Worm (Caenorhabditis elegans) whole organism, L3 larva: ENCODE data around the gene K08B12.1.

Experiments used
- R02D3.7 ChIP-seq: fragments of 150-350 bp; optimal IDR thresholded peaks from 2 replicates; lab custom pipeline; 2014; ENCODE audit warnings: missing biosample characterization, missing genetic modification characterization
- ZK546.5 ChIP-seq: sonication (generic microtip); optimal IDR thresholded peaks from 2 replicates; lab custom pipeline; 2017; ENCODE audit warnings: missing biosample characterization, missing genetic modification characterization
- ama-1 ChIP-seq: fragments of 150-350 bp; optimal IDR thresholded peaks from 2 replicates; lab custom pipeline; 2018
- ceh-16 ChIP-seq: sonication (generic microtip); optimal IDR thresholded peaks from 2 replicates; lab custom pipeline; 2017; ENCODE audit warnings: missing biosample characterization, missing genetic modification characterization
- ceh-9 ChIP-seq: sonication (generic microtip); optimal IDR thresholded peaks from 2 replicates; lab custom pipeline; 2018; ENCODE audit warnings: missing biosample characterization, missing genetic modification characterization
- daf-12 ChIP-seq: fragments of 150-350 bp; optimal IDR thresholded peaks from 2 replicates; lab custom pipeline; 2014; ENCODE audit warnings: missing biosample characterization, missing genetic modification reagents, missing genetic modification characterization
- egl-27 ChIP-seq: sonication (generic microtip); optimal IDR thresholded peaks from 4 replicates; lab custom pipeline; 2017; ENCODE audit warnings: missing biosample characterization, missing genetic modification reagents, missing genetic modification characterization
- egl-5 ChIP-seq: fragments of 150-350 bp; optimal IDR thresholded peaks from 2 replicates; lab custom pipeline; 2017; ENCODE audit warnings: missing biosample characterization, missing genetic modification reagents, missing genetic modification characterization, inconsistent platforms
- elt-1 ChIP-seq: fragments of 150-350 bp; optimal IDR thresholded peaks from 2 replicates; lab custom pipeline; 2014; ENCODE audit warnings: missing biosample characterization, missing genetic modification characterization
- elt-2 ChIP-seq: sonication (generic microtip); optimal IDR thresholded peaks from 2 replicates; lab custom pipeline; 2016; ENCODE audit warnings: missing genetic modification reagents, mild to moderate bottlenecking, missing genetic modification characterization, missing compliant biosample characterization
- elt-3 ChIP-seq, 3 experiments: fragments of 150-350 bp in 1 of 3; sonication (generic microtip) in 2 of 3; optimal IDR thresholded peaks; 2 replicates in 2 of 3; 4 replicates in 1 of 3; lab custom pipeline; 2014 to 2017; ENCODE audit warnings: missing biosample characterization in 3 of 3, missing genetic modification characterization in 3 of 3
- eor-1 ChIP-seq, 2 experiments: fragments of 150-350 bp; optimal IDR thresholded peaks; 2 replicates each; lab custom pipeline; 2014 to 2018; ENCODE audit warnings: missing biosample characterization in 2 of 2, missing genetic modification characterization in 2 of 2
- fkh-10 ChIP-seq: sonication (generic microtip); optimal IDR thresholded peaks from 2 replicates; lab custom pipeline; 2017; ENCODE audit warnings: missing biosample characterization, missing genetic modification reagents, missing genetic modification characterization
- fkh-2 ChIP-seq: fragments of 150-350 bp; optimal IDR thresholded peaks from 2 replicates; lab custom pipeline; 2014; ENCODE audit warnings: missing biosample characterization, missing genetic modification reagents, missing genetic modification characterization
- fos-1 ChIP-seq: fragments of 150-350 bp; optimal IDR thresholded peaks from 2 replicates; lab custom pipeline; 2014; ENCODE audit warnings: missing biosample characterization, missing genetic modification characterization
- hmg-11 ChIP-seq: sonication (generic microtip); optimal IDR thresholded peaks from 2 replicates; lab custom pipeline; 2016; ENCODE audit warnings: missing genetic modification characterization, missing compliant biosample characterization
- jun-1 ChIP-seq: fragments of 150-350 bp; optimal IDR thresholded peaks from 2 replicates; lab custom pipeline; 2014; ENCODE audit warnings: missing biosample characterization, missing genetic modification reagents, missing genetic modification characterization
- lin-15B ChIP-seq: fragments of 150-350 bp; optimal IDR thresholded peaks from 2 replicates; lab custom pipeline; 2014; ENCODE audit warnings: missing biosample characterization, missing genetic modification characterization
- lin-39 ChIP-seq: fragments of 150-350 bp; optimal IDR thresholded peaks from 2 replicates; lab custom pipeline; 2018; ENCODE audit warnings: missing biosample characterization, missing genetic modification reagents, missing genetic modification characterization
- lsy-12 ChIP-seq: sonication (generic microtip); optimal IDR thresholded peaks from 2 replicates; lab custom pipeline; 2016; ENCODE audit warnings: mild to moderate bottlenecking, missing genetic modification characterization, missing compliant biosample characterization
- mdl-1 ChIP-seq: fragments of 150-350 bp; optimal IDR thresholded peaks from 2 replicates; lab custom pipeline; 2014; ENCODE audit warnings: missing biosample characterization, missing genetic modification characterization
- mml-1 ChIP-seq: fragments of 150-350 bp; sonication (generic microtip); optimal IDR thresholded peaks from 3 replicates; lab custom pipeline; 2014; ENCODE audit warnings: missing biosample characterization, missing genetic modification characterization
- nfya-1 ChIP-seq: sonication (generic microtip); optimal IDR thresholded peaks from 2 replicates; lab custom pipeline; 2017; ENCODE audit warnings: missing genetic modification characterization, mild to moderate bottlenecking, missing compliant biosample characterization, antibody characterized with exemption, moderate library complexity; ENCODE audit not compliant: insufficient read depth
- nhr-11 ChIP-seq: fragments of 150-350 bp; optimal IDR thresholded peaks from 2 replicates; lab custom pipeline; 2014; ENCODE audit warnings: missing biosample characterization, missing genetic modification characterization
- nhr-23 ChIP-seq: fragments of 150-350 bp; optimal IDR thresholded peaks from 2 replicates; lab custom pipeline; 2014; ENCODE audit warnings: missing biosample characterization, missing genetic modification reagents, missing genetic modification characterization
- nhr-237 ChIP-seq: fragments of 150-350 bp; optimal IDR thresholded peaks from 2 replicates; lab custom pipeline; 2014; ENCODE audit warnings: missing biosample characterization, missing genetic modification characterization
- nhr-28 ChIP-seq: fragments of 150-350 bp; optimal IDR thresholded peaks from 2 replicates; lab custom pipeline; 2014; ENCODE audit warnings: missing biosample characterization, missing genetic modification characterization
- nhr-67 ChIP-seq: fragments of 150-350 bp; optimal IDR thresholded peaks from 2 replicates; lab custom pipeline; 2014; ENCODE audit warnings: missing biosample characterization, missing genetic modification characterization
- nhr-76 ChIP-seq: fragments of 150-350 bp; sonication (generic microtip); optimal IDR thresholded peaks from 5 replicates; lab custom pipeline; 2014; ENCODE audit warnings: missing biosample characterization, missing genetic modification characterization
- nhr-77 ChIP-seq: fragments of 150-350 bp; optimal IDR thresholded peaks from 2 replicates; lab custom pipeline; 2014; ENCODE audit warnings: missing biosample characterization, missing genetic modification characterization
- pha-4 ChIP-seq: fragments of 150-350 bp; optimal IDR thresholded peaks from 2 replicates; lab custom pipeline; 2014; ENCODE audit warnings: missing biosample characterization, missing genetic modification reagents, missing genetic modification characterization
- pqm-1 ChIP-seq: fragments of 150-350 bp; optimal IDR thresholded peaks from 2 replicates; lab custom pipeline; 2017; ENCODE audit warnings: missing biosample characterization, missing genetic modification characterization, inconsistent platforms
- sea-2 ChIP-seq: fragments of 150-350 bp; sonication (generic microtip); optimal IDR thresholded peaks from 4 replicates; lab custom pipeline; 2014; ENCODE audit warnings: missing biosample characterization, missing genetic modification reagents, missing genetic modification characterization
- skn-1 ChIP-seq: fragments of 150-350 bp; optimal IDR thresholded peaks from 2 replicates; lab custom pipeline; 2014; ENCODE audit warnings: missing biosample characterization, missing genetic modification characterization
- snpc-4 ChIP-seq: fragments of 150-350 bp; optimal IDR thresholded peaks from 2 replicates; lab custom pipeline; 2014; ENCODE audit warnings: missing biosample characterization, missing genetic modification characterization
- unc-39 ChIP-seq: sonication (generic microtip); optimal IDR thresholded peaks from 4 replicates; lab custom pipeline; 2017; ENCODE audit warnings: missing biosample characterization, missing genetic modification characterization
- unc-62 ChIP-seq: fragments of 150-350 bp; sonication (generic microtip); optimal IDR thresholded peaks from 4 replicates; lab custom pipeline; 2014; ENCODE audit warnings: missing biosample characterization, missing genetic modification reagents, missing genetic modification characterization
- zag-1 ChIP-seq: fragments of 150-350 bp; optimal IDR thresholded peaks from 2 replicates; lab custom pipeline; 2014; ENCODE audit warnings: missing biosample characterization, missing genetic modification characterization

The K08B12.1 gene

DNA sequence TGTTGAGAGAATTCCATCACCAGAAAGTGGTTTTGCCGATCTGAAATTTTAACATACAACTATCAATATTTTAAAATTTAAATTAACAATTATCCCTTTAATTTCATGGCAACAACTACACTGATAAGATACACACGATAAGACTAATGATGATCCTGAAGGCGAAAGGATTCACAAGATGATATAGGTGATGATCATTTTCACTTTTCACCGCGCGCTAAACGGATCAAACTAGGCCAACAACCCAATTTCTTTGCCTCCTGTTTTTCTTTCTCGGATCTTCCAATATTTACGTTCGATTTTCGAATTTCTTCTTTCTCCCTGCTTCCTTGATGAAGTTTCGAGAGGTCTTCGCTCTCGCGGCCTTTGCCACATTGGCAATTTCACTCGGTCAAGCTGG lies at the start of gene K08B12.1:
K08B12.1 (plus strand) TSS at position 229 of the 400 bp plus-strand sequence.
- TF ChIP-seq nhr-23 (tag; lab: Kevin White, UChicago) (peak; percentile 68), hmg-11 (tag; lab: Kevin White, UChicago) (no peak)

DNA sequence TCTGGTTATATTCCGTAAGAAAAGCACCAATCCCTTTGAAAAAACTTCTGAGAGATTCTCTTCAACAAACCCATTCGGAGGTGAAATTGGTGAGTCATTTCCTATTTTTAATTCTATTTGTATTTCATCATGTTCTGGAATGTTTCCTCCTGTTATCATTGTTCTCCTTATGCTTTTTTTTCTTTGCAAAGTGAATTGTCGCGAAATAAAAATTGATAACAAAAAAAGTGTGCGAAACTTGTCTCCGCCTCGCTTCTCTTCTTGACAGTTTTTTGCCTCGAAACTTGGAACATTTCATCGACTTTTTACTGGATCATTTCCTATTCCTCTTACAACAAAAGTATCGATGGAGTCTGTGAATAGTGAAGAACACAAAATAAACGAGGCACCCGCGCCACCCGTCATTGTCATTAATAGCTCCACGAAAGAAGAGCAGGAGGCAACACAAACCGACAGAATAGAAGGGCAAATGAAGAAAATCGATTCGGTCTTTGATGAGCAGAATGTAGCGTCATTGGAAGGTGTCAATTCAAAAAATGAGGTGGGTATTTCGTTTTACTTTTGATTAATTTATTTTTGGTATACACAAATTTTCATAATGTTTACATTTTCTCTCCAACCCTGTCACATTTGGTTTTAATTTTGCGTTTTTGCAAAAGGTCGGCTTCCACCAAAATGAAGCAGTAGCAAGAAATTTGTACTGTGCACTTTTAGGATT lies 49.1 kb upstream of the K08B12.1 start:
- TF ChIP-seq elt-2 (tag; lab: Kevin White, UChicago): peak; percentile 64
- TF ChIP-seq sea-2 (GFP tag; lab: Kevin White, UChicago): no peak

- TF ChIP-seq nfya-1 (tag; lab: Kevin White, UChicago): peak; percentile 32
- TF ChIP-seq jun-1 (tag; lab: Kevin White, UChicago): peak; percentile 26
- no peak for TF ChIP-seq zag-1
- peak; percentile 77 for TF ChIP-seq elt-2 (tag; lab: Kevin White, UChicago)
- TF ChIP-seq pha-4 (tag; lab: Kevin White, UChicago): peak; percentile 58
- no peak for TF ChIP-seq sea-2 (GFP tag; lab: Kevin White, UChicago)
- TF ChIP-seq pqm-1: peak; percentile 86
These were observed 47.7 kb upstream of the K08B12.1 start for ce11 chrV:6211509-6211908.

DNA sequence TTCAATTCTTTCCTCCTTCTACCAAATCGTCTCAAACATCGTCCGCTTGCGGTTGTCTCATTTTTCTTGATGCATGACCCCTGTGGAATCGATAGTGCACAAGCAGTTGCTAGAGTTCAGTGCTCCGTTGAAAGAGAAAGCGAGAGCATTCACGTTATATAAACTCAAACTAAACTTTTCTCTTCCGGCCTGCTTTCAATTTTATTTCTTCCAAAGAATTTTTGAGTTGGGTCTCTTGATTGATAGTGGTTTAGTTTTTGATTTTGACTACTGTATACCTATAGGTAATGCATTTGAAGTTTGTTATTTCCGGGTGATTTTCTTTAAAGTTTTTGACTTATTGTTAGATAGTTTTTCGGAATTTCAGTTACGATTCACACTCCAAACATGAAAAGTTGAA lies 46.6 kb upstream of the K08B12.1 start:
- TF ChIP-seq mml-1 (tag; lab: Kevin White, UChicago) (no peak), snpc-4 (tag; lab: Kevin White, UChicago) (no peak), nhr-67 (tag; lab: Kevin White, UChicago) (no peak), fos-1 (no peak), fkh-10 (GFP tag; lab: Kevin White, UChicago) (no peak), skn-1 (tag; lab: Kevin White, UChicago) (no peak), ama-1 (lab: Kevin White, UChicago) (no peak), lsy-12 (tag; lab: Kevin White, UChicago) (no peak), daf-12 (no peak), lin-39 (tag; lab: Kevin White, UChicago) (no peak), unc-62 (GFP tag; lab: Kevin White, UChicago) (no peak)

DNA sequence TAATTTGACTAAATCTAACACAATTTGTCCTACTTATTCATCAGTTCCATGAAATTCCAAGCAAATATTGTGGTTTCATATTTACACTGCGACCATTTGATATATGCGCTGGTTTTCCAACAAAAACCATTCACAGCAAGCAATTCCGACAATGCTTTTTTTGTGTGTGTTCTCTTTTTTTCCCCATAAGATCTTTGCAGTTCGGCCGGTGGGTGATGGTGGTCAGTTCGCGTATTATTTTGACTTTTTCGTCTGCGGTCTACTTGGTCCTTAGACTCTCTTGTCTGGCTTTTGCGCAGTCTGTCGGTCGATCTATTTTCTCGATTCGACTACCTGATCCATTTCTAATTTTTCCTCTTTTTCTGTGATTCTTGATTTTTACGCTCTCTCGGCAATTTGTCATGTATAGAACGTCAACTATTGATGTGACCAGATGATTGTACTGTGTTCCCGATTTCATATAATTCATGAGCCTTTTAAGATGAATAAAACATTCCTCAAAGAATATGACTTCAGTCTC lies 45.9 kb upstream of the K08B12.1 start:
- TF ChIP-seq nhr-76 (tag; lab: Kevin White, UChicago) (no peak), elt-3 (tag; optimal IDR thresholded peaks at IDR 0.05; lab: Kevin White, UChicago) (no peak), nhr-23 (tag; lab: Kevin White, UChicago) (peak; percentile 6), lin-15B (tag; lab: Kevin White, UChicago) (peak; percentile 9), hmg-11 (tag; lab: Kevin White, UChicago) (no peak), pha-4 (tag; lab: Kevin White, UChicago) (peak; percentile 41), mdl-1 (no peak)

DNA sequence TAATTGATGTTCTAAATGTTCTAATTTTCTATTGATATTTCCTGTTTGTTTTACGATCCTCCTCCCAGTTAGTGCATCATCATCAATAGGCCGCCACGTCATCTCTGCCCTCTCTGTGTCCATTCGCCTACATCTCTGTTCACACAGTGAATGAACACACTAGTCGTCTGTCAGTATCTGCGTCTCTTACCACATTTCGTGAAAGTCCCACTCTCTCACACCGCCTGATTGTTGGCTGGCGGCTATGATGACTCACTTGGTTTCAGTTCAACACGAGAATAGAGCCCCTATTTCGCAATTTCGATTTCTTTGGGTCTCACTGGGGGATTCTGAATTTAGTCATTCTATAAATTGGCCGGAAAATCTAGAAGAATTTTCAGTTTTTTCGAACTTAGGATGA lies 45.3 kb upstream of the K08B12.1 start:
- TF ChIP-seq skn-1 (tag; lab: Kevin White, UChicago) (peak; percentile 78), mdl-1 (peak; percentile 57), nhr-23 (tag; lab: Kevin White, UChicago) (peak; percentile 69), ceh-16 (no peak), elt-1 (tag; lab: Kevin White, UChicago) (no peak), ceh-9 (tag; lab: Kevin White, UChicago) (no peak), unc-39 (tag; lab: Kevin White, UChicago) (no peak), pha-4 (tag; lab: Kevin White, UChicago) (peak; percentile 84), nhr-237 (tag; lab: Kevin White, UChicago) (no peak), fkh-2 (tag; lab: Kevin White, UChicago) (no peak), egl-27 (peak; percentile 20), snpc-4 (tag; lab: Kevin White, UChicago) (peak; percentile 18), nhr-76 (tag; lab: Kevin White, UChicago) (no peak), lin-15B (tag; lab: Kevin White, UChicago) (peak; percentile 9), egl-5 (tag; lab: Kevin White, UChicago) (peak; percentile 68), elt-2 (tag; lab: Kevin White, UChicago) (peak; percentile 10), jun-1 (tag; lab: Kevin White, UChicago) (peak; percentile 94), eor-1 (tag; optimal IDR thresholded peaks at IDR 0.05; lab: Kevin White, UChicago) (no peak), R02D3.7 (tag; lab: Kevin White, UChicago) (peak; percentile 6), fos-1 (peak; percentile 91), nhr-77 (tag; lab: Kevin White, UChicago) (no peak), nhr-67 (tag; lab: Kevin White, UChicago) (no peak), nhr-28 (tag; lab: Kevin White, UChicago) (no peak), elt-3 (tag; optimal IDR thresholded peaks at IDR 0.05; lab: Kevin White, UChicago) (no peak), sea-2 (GFP tag; lab: Kevin White, UChicago) (no peak), lin-39 (tag; lab: Kevin White, UChicago) (peak; percentile 10), pqm-1 (peak; percentile 77), mml-1 (tag; lab: Kevin White, UChicago) (no peak), ama-1 (lab: Kevin White, UChicago) (no peak), ZK546.5 (tag; lab: Kevin White, UChicago) (no peak), fkh-10 (GFP tag; lab: Kevin White, UChicago) (peak; percentile 8), nhr-11 (tag; lab: Kevin White, UChicago) (no peak)
